Worm (Caenorhabditis elegans): ENCODE data around the gene vps-16.

DNA sequence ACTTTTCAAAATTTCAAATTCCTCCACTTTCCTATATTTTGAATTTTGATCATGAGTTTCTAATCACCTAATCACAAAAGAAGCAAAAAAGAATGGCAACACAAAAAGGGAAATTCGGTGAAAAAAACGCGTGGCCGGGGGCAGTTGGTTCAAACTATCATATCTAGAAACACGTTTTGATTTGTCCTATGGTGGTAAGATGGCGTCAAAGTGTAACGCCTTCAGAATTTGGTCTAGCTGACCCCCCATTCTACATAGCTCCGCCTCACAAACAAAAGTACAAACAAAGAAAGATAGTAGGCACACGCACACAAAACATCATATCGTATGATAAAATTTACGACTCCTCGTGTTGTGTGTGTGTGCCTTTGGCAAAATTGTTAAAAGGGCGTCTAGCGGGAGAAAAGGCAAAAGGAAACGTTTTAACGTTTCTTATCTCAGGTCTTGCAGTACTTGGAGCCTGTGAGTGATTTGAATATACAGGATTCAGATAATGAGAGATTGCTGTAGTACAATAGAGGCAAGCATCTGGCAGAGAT, 11.0 kb upstream of the vps-16 start:
- no peak for TF ChIP-seq ama-1 (optimal IDR thresholded peaks at IDR 0.05)
- no peak for TF ChIP-seq hmbx-1 (tag; optimal IDR thresholded peaks at IDR 0.05)
- no peak for TF ChIP-seq hmg-4 (GFP tag; optimal IDR thresholded peaks at IDR 0.05)
- no peak for TF ChIP-seq tra-4 (tag; optimal IDR thresholded peaks at IDR 0.05)
- TF ChIP-seq tbx-11 (GFP tag; IDR thresholded peaks at IDR 0.05) = no peak

All from whole organism, early embryonic.